Worm (Caenorhabditis elegans): ENCODE results near the gene ZC190.5.

DNA sequence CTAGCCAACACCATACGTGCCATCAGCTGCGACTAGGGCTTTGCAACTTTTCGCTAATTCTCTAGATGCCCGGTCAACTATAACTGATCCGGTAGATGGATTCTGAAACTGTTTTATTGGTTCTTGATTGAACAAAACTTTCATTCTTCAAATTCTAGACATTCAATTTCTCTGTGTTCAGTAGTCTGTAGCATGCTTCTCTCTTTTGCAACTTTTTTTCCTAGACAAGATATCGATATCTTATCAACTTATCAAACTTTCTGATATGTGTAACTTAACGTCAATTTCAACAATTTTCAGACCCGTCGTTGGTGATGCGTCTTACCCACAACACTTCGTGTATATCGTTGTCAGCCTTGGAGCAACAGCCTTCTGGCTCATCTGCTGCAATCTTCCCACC lies 7.6 kb downstream of the ZC190.5 start, which contains the start of gene ZC190.4:
- TF ChIP-seq bed-2 (GFP tag; IDR thresholded peaks at IDR 0.05): no peak
- TF ChIP-seq ztf-25 (GFP tag; IDR thresholded peaks at IDR 0.05): no peak
- TF ChIP-seq unc-62 (GFP tag; optimal IDR thresholded peaks at IDR 0.05): no peak
- TF ChIP-seq lin-54 (GFP tag; optimal IDR thresholded peaks at IDR 0.05): no peak
- no peak for TF ChIP-seq ztf-3 (GFP tag; optimal IDR thresholded peaks at IDR 0.05)
- no peak for TF ChIP-seq akir-1 (GFP tag; optimal IDR thresholded peaks at IDR 0.05)
- TF ChIP-seq nhr-27 (tag; optimal IDR thresholded peaks at IDR 0.05): no peak
- TF ChIP-seq ekl-4 (GFP tag; IDR thresholded peaks at IDR 0.05): no peak
